Worm (Caenorhabditis elegans): ENCODE measurements around the gene D1046.4.
"Not testable (repeated sequence)": the region's sequence is repeated elsewhere in the genome, so short reads cannot be mapped to it uniquely, and the experiment has no call there.

The D1046.4 gene

ce11 chrIV:8954126-8954525 lies 20.5 kb downstream of the D1046.4 start:
- TF ChIP-seq tlf-1 (GFP tag; optimal IDR thresholded peaks at IDR 0.05), result no peak
- no peak for TF ChIP-seq snpc-4 (GFP tag; optimal IDR thresholded peaks at IDR 0.05)
- TF ChIP-seq snpc-4 (tag; optimal IDR thresholded peaks at IDR 0.05), result no peak
- TF ChIP-seq unc-130 (GFP tag; optimal IDR thresholded peaks at IDR 0.05), result no peak
- TF ChIP-seq cebp-1 (GFP tag; IDR thresholded peaks at IDR 0.05), result no peak
- peak; percentile 74 for TF ChIP-seq cebp-1 (tag; optimal IDR thresholded peaks at IDR 0.05)
- TF ChIP-seq lin-40 (tag; optimal IDR thresholded peaks at IDR 0.05), result peak; percentile 14
- no peak for TF ChIP-seq atf-7 (tag; optimal IDR thresholded peaks at IDR 0.05)
- no peak for TF ChIP-seq nfyb-1 (GFP tag; IDR thresholded peaks at IDR 0.05)
- TF ChIP-seq mcd-1 (GFP tag; IDR thresholded peaks at IDR 0.05), result no peak

ce11 chrIV:8956189-8956588 lies 22.5 kb downstream of the D1046.4 start, which contains the start of gene tpra-1:
Gene tpra-1, plus strand, starts transcription at chrIV:8956489.
- TF ChIP-seq sptf-2 (GFP tag; optimal IDR thresholded peaks at IDR 0.05) (no peak), ekl-4 (GFP tag; IDR thresholded peaks at IDR 0.05) (no peak), egrh-3 (GFP tag; IDR thresholded peaks at IDR 0.05) (no peak), madf-3 (GFP tag; IDR thresholded peaks at IDR 0.05) (no peak), T26A5.8 (tag; optimal IDR thresholded peaks at IDR 0.05) (no peak)

ce11 chrIV:8961109-8961508 lies 27.4 kb downstream of the D1046.4 start:
- peak; percentile 69 for TF ChIP-seq attf-3 (GFP tag; conservative IDR thresholded peaks at IDR 0.05)

ce11 chrIV:8964042-8964441 lies 30.4 kb downstream of the D1046.4 start:
- TF ChIP-seq C17E4.6 (GFP tag; IDR thresholded peaks at IDR 0.05) (peak; percentile 12; the same call in 1 of the 2 replicates), ceh-91 (GFP tag; IDR thresholded peaks at IDR 0.05) (peak; percentile 36; the same call in 1 of the 2 replicates), B0261.1 (tag; optimal IDR thresholded peaks at IDR 0.05) (peak; percentile 57), rcor-1 (GFP tag; IDR thresholded peaks at IDR 0.05) (peak; percentile 42; the same call in 1 of the 2 replicates), Y95B8A.8 (GFP tag; IDR thresholded peaks at IDR 0.05) (0 out of 2 replicates have a peak, but pooled peaks have one; percentile 22), dox-1 (GFP tag; IDR thresholded peaks at IDR 0.05) (peak; percentile 69; the same call in 1 of the 2 replicates), aptf-3 (GFP tag; IDR thresholded peaks at IDR 0.05) (0 out of 2 replicates have a peak, but pooled peaks have one; percentile 60), nhr-120 (GFP tag; IDR thresholded peaks at IDR 0.05) (0 out of 2 replicates have a peak, but pooled peaks have one; percentile 77), tbp1 (GFP tag; optimal IDR thresholded peaks at IDR 0.05) (peak; percentile 85), egl-18 (GFP tag; IDR thresholded peaks at IDR 0.05) (0 out of 2 replicates have a peak, but pooled peaks have one; percentile 17), D2030.7 (GFP tag; IDR thresholded peaks at IDR 0.05) (peak; percentile 38; the same call in 1 of the 2 replicates), cebp-1 (GFP tag; IDR thresholded peaks at IDR 0.05) (peak; percentile 63), let-526 (GFP tag; IDR thresholded peaks at IDR 0.05) (0 out of 2 replicates have a peak, but pooled peaks have one; percentile 31), hmg-1.2 (GFP tag; IDR thresholded peaks at IDR 0.05) (peak; percentile 51), ztf-6 (GFP tag; IDR thresholded peaks at IDR 0.05) (0 out of 2 replicates have a peak, but pooled peaks have one; percentile 11), attf-3 (GFP tag; conservative IDR thresholded peaks at IDR 0.05) (0 out of 2 replicates have a peak, but pooled peaks have one; percentile 13), Y56A3A.18 (GFP tag; IDR thresholded peaks at IDR 0.05) (0 out of 2 replicates have a peak, but pooled peaks have one; percentile 33), egl-44 (GFP tag; IDR thresholded peaks at IDR 0.05) (peak; percentile 62), ceh-40 (GFP tag; IDR thresholded peaks at IDR 0.05) (peak; percentile 83), lin-26 (GFP tag; IDR thresholded peaks at IDR 0.05) (peak; percentile 95), nfyb-1 (GFP tag; IDR thresholded peaks at IDR 0.05) (peak; percentile 55; the same call in 1 of the 2 replicates), ztf-28 (GFP tag; IDR thresholded peaks at IDR 0.05) (0 out of 2 replicates have a peak, but pooled peaks have one; percentile 40), cebp-2 (GFP tag; IDR thresholded peaks at IDR 0.05) (0 out of 2 replicates have a peak, but pooled peaks have one; percentile 9), rpc-1 (tag; optimal IDR thresholded peaks at IDR 0.05) (peak; percentile 51), Y53G8AR.9 (GFP tag; conservative IDR thresholded peaks at IDR 0.05) (0 out of 2 replicates have a peak, but pooled peaks have one; percentile 34), ceh-58 (GFP tag; IDR thresholded peaks at IDR 0.05) (0 out of 2 replicates have a peak, but pooled peaks have one; percentile 53), ztf-25 (GFP tag; IDR thresholded peaks at IDR 0.05) (peak; percentile 79; the same call in 1 of the 2 replicates), madf-3 (GFP tag; IDR thresholded peaks at IDR 0.05) (peak; percentile 63; the same call in 1 of the 2 replicates)
- TF ChIP-seq cebp-1 (tag; optimal IDR thresholded peaks at IDR 0.05); rpc-1 (optimal IDR thresholded peaks at IDR 0.05): not testable (repeated sequence)
